Worm (Caenorhabditis elegans) whole organism, L2 larva: ENCODE results near the gene sir-2.3.

Experiments used
- F13H6.1 ChIP-seq: sonication (generic microtip); optimal IDR thresholded peaks from 2 replicates; lab custom pipeline; 2016; ENCODE audit warnings: missing genetic modification characterization, missing compliant biosample characterization
- R02D3.7 ChIP-seq: fragments of 150-350 bp; optimal IDR thresholded peaks from 2 replicates; lab custom pipeline; 2014; ENCODE audit warnings: missing biosample characterization, missing genetic modification characterization
- Y55F3AM.14 ChIP-seq: fragments of 200-800 bp; sonication (Bioruptor generic); optimal IDR thresholded peaks from 2 replicates; lab custom pipeline; 2018; ENCODE audit warnings: mild to moderate bottlenecking, missing genetic modification characterization, missing compliant biosample characterization
- alr-1 ChIP-seq: fragments of 150-350 bp; optimal IDR thresholded peaks from 2 replicates; lab custom pipeline; 2014; ENCODE audit warnings: missing biosample characterization, missing genetic modification characterization
- aly-2 ChIP-seq: fragments of 150-350 bp; optimal IDR thresholded peaks from 2 replicates; lab custom pipeline; 2014; ENCODE audit warnings: missing biosample characterization, missing genetic modification characterization
- ceh-16 ChIP-seq: fragments of 150-350 bp; optimal IDR thresholded peaks from 2 replicates; lab custom pipeline; 2014; ENCODE audit warnings: missing biosample characterization, missing genetic modification characterization
- ceh-82 ChIP-seq: fragments of 150-350 bp; optimal IDR thresholded peaks from 2 replicates; lab custom pipeline; 2014; ENCODE audit warnings: missing biosample characterization, missing genetic modification characterization
- crh-2 ChIP-seq: sonication (generic microtip); optimal IDR thresholded peaks from 2 replicates; lab custom pipeline; 2017; ENCODE audit warnings: missing biosample characterization, missing genetic modification characterization
- egl-27 ChIP-seq: sonication (generic microtip); optimal IDR thresholded peaks from 3 replicates; lab custom pipeline; 2017; ENCODE audit warnings: missing biosample characterization, missing genetic modification reagents, missing genetic modification characterization
- fos-1 ChIP-seq: fragments of 150-350 bp; optimal IDR thresholded peaks from 2 replicates; lab custom pipeline; 2014; ENCODE audit warnings: missing biosample characterization, missing genetic modification characterization
- gmeb-1 ChIP-seq: fragments of 150-350 bp; optimal IDR thresholded peaks from 2 replicates; lab custom pipeline; 2014; ENCODE audit warnings: missing biosample characterization, missing genetic modification characterization
- lin-11 ChIP-seq: fragments of 150-350 bp; sonication (generic microtip); optimal IDR thresholded peaks from 2 replicates; lab custom pipeline; 2014; ENCODE audit warnings: missing biosample characterization, missing genetic modification characterization, inconsistent platforms, mixed read lengths
- lin-13 ChIP-seq: fragments of 150-350 bp; optimal IDR thresholded peaks from 2 replicates; lab custom pipeline; 2014; ENCODE audit warnings: missing biosample characterization, missing genetic modification reagents, missing genetic modification characterization
- lsy-2 ChIP-seq, 2 experiments: fragments of 150-350 bp in 1 of 2; sonication (generic microtip) in 1 of 2; optimal IDR thresholded peaks; 2 replicates each; lab custom pipeline; 2014 to 2017; ENCODE audit warnings: missing biosample characterization in 2 of 2, missing genetic modification characterization in 2 of 2
- mab-5 ChIP-seq: fragments of 150-350 bp; optimal IDR thresholded peaks from 2 replicates; lab custom pipeline; 2014; ENCODE audit warnings: missing biosample characterization, missing genetic modification characterization
- mbf-1 ChIP-seq: sonication (generic microtip); optimal IDR thresholded peaks from 2 replicates; lab custom pipeline; 2017; ENCODE audit warnings: missing biosample characterization, missing genetic modification characterization
- mdl-1 ChIP-seq, 2 experiments: fragments of 150-350 bp in 1 of 2; sonication (generic microtip) in 1 of 2; optimal IDR thresholded peaks; 2 replicates each; lab custom pipeline; 2017; ENCODE audit warnings: missing biosample characterization in 2 of 2, missing genetic modification characterization in 2 of 2
- nhr-10 ChIP-seq: sonication (generic microtip); optimal IDR thresholded peaks from 2 replicates; lab custom pipeline; 2017; ENCODE audit warnings: missing biosample characterization, missing genetic modification characterization
- nhr-11 ChIP-seq: fragments of 150-350 bp; optimal IDR thresholded peaks from 2 replicates; lab custom pipeline; 2014; ENCODE audit warnings: missing biosample characterization, missing genetic modification characterization
- nhr-129 ChIP-seq: fragments of 150-350 bp; optimal IDR thresholded peaks from 2 replicates; lab custom pipeline; 2014; ENCODE audit warnings: missing biosample characterization, missing genetic modification characterization
- nhr-21 ChIP-seq: fragments of 150-350 bp; optimal IDR thresholded peaks from 2 replicates; lab custom pipeline; 2014; ENCODE audit warnings: missing biosample characterization, missing genetic modification characterization
- nhr-23 ChIP-seq: fragments of 150-350 bp; optimal IDR thresholded peaks from 2 replicates; lab custom pipeline; 2014; ENCODE audit warnings: missing biosample characterization, missing genetic modification reagents, missing genetic modification characterization
- nhr-237 ChIP-seq: fragments of 150-350 bp; optimal IDR thresholded peaks from 2 replicates; lab custom pipeline; 2014; ENCODE audit warnings: missing biosample characterization, missing genetic modification characterization
- nhr-25 ChIP-seq: fragments of 150-350 bp; sonication (generic microtip); optimal IDR thresholded peaks from 3 replicates; lab custom pipeline; 2014; ENCODE audit warnings: missing biosample characterization, missing genetic modification characterization
- nhr-6 ChIP-seq: fragments of 150-350 bp; optimal IDR thresholded peaks from 2 replicates; lab custom pipeline; 2014; ENCODE audit warnings: missing biosample characterization, missing genetic modification characterization
- peb-1 ChIP-seq: fragments of 150-350 bp; optimal IDR thresholded peaks from 2 replicates; lab custom pipeline; 2014; ENCODE audit warnings: missing biosample characterization, missing genetic modification characterization
- sem-4 ChIP-seq: fragments of 150-350 bp; optimal IDR thresholded peaks from 2 replicates; lab custom pipeline; 2014; ENCODE audit warnings: missing biosample characterization, missing genetic modification reagents, missing genetic modification characterization
- skn-1 ChIP-seq: sonication (generic microtip); optimal IDR thresholded peaks from 2 replicates; lab custom pipeline; 2017; ENCODE audit warnings: missing biosample characterization, missing genetic modification characterization
- sma-3 ChIP-seq: sonication (generic microtip); optimal IDR thresholded peaks from 2 replicates; lab custom pipeline; 2016; ENCODE audit warnings: missing genetic modification reagents, missing genetic modification characterization, missing compliant biosample characterization
- sma-9 ChIP-seq, 2 experiments: fragments of 150-350 bp in 1 of 2; sonication (generic microtip) in 1 of 2; optimal IDR thresholded peaks; 2 replicates each; lab custom pipeline; 2014 to 2016; ENCODE audit warnings: missing genetic modification characterization in 2 of 2, mild to moderate bottlenecking in 1 of 2, missing biosample characterization in 1 of 2, missing compliant biosample characterization in 1 of 2, missing genetic modification reagents in 1 of 2, moderate library complexity in 1 of 2
- snpc-4 ChIP-seq: fragments of 150-350 bp; optimal IDR thresholded peaks from 2 replicates; lab custom pipeline; 2014; ENCODE audit warnings: missing biosample characterization, missing genetic modification characterization
- unc-39 ChIP-seq: fragments of 150-350 bp; optimal IDR thresholded peaks from 2 replicates; lab custom pipeline; 2014; ENCODE audit warnings: missing biosample characterization, missing genetic modification characterization
- unc-55 ChIP-seq: fragments of 150-350 bp; sonication (generic microtip); optimal IDR thresholded peaks from 3 replicates; lab custom pipeline; 2014; ENCODE audit warnings: missing biosample characterization, missing genetic modification reagents, missing genetic modification characterization
- unc-62 ChIP-seq: fragments of 150-350 bp; optimal IDR thresholded peaks from 2 replicates; lab custom pipeline; 2014; ENCODE audit warnings: missing biosample characterization, missing genetic modification reagents, missing genetic modification characterization
- zag-1 ChIP-seq: fragments of 150-350 bp; optimal IDR thresholded peaks from 2 replicates; lab custom pipeline; 2014; ENCODE audit warnings: missing biosample characterization, missing genetic modification characterization
- ztf-1 ChIP-seq: fragments of 200-800 bp; sonication (Bioruptor generic); conservative IDR thresholded peaks from 2 replicates; pipeline ENCODE4 v1.3.6; 2022; ENCODE audit warnings: missing genetic modification characterization, missing compliant biosample characterization
- ztf-11 ChIP-seq: sonication (generic microtip); optimal IDR thresholded peaks from 2 replicates; lab custom pipeline; 2017; ENCODE audit warnings: missing biosample characterization, missing genetic modification characterization
- ztf-4 ChIP-seq: fragments of 150-350 bp; optimal IDR thresholded peaks from 2 replicates; lab custom pipeline; 2014; ENCODE audit warnings: missing biosample characterization, missing genetic modification characterization

sir-2.3 gene

DNA sequence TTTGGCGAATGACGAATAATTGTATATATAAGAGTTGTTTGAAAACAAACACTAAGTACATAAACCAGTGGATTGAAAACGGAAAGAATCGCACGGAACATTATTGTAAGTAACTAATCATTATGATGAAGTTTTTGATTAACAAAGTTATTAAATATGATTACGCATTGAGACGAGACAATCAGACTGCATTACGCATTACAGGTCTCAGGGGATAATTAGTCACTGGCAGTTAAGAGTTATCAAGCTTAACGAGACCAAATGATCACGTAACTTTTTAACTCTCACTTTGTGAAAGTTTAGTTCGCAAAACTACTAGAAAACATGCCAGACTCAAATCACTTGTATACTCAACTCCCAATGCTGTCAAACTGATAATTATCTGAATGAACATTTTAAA lies 28.1 kb upstream of the sir-2.3 start, which contains the start of gene srd-42:
Gene srd-42 (minus strand): TSS at position 101 of the 400 bp plus-strand sequence.
- TF ChIP-seq gmeb-1 (tag; lab: Kevin White, UChicago) (no peak), R02D3.7 (no peak), F13H6.1 (tag; lab: Kevin White, UChicago) (no peak), crh-2 (tag; lab: Kevin White, UChicago) (no peak), skn-1 (no peak), sma-3 (no peak), nhr-237 (no peak), nhr-23 (no peak), mbf-1 (tag; lab: Kevin White, UChicago) (no peak), fos-1 (tag; lab: Kevin White, UChicago) (no peak), mdl-1 (tag; optimal IDR thresholded peaks at IDR 0.05; lab: Kevin White, UChicago) (no peak), unc-39 (no peak), mab-5 (tag; lab: Kevin White, UChicago) (no peak), snpc-4 (tag; lab: Kevin White, UChicago) (no peak)

DNA sequence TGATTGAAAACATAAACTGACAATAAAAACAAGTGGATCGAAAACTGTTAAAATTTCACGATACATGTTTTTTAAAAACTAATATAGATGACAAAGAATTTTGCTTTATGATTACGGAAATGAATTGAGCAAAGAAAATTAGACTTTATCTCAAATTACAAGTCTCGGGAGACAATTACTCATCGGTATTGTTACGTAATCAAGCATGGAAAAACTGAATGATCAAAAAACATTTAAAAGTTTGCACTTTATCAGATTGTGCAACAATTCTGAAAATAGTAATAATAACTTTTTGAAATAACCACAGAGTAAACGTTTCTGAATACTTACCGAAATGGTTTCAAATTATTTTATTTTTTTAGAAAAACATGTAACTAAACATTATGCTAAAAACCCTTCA lies 25.7 kb upstream of the sir-2.3 start, which contains the start of gene srd-43:
Gene srd-43 (minus strand): TSS at position 66 of the 400 bp plus-strand sequence.
- TF ChIP-seq nhr-25 (tag; lab: Kevin White, UChicago) (no peak), ztf-11 (tag; lab: Kevin White, UChicago) (no peak), gmeb-1 (tag; lab: Kevin White, UChicago) (no peak), mab-5 (tag; lab: Kevin White, UChicago) (no peak)

ce11 chrX:13306869-13307446 lies 24.5 kb upstream of the sir-2.3 start:
- peak; percentile 65 for TF ChIP-seq gmeb-1 (tag; lab: Kevin White, UChicago)
- peak; percentile 89 for TF ChIP-seq sma-9 (GFP tag; optimal IDR thresholded peaks at IDR 0.05; lab: Kevin White, UChicago)
- TF ChIP-seq sma-9 (tag; optimal IDR thresholded peaks at IDR 0.05; lab: Kevin White, UChicago), result no peak
- TF ChIP-seq crh-2 (tag; lab: Kevin White, UChicago), result peak; percentile 89
- no peak for TF ChIP-seq nhr-11 (tag; lab: Kevin White, UChicago)
- TF ChIP-seq sma-3, result peak; percentile 75
- TF ChIP-seq lin-13 (GFP tag; lab: Kevin White, UChicago), result peak; percentile 75
- TF ChIP-seq lin-11 (tag; lab: Kevin White, UChicago), result peak; percentile 83
- peak; percentile 73 for TF ChIP-seq nhr-6 (tag; lab: Kevin White, UChicago)
- peak; percentile 77 for TF ChIP-seq egl-27
- TF ChIP-seq zag-1 (tag; lab: Kevin White, UChicago), result peak; percentile 65
- TF ChIP-seq nhr-129 (tag; lab: Kevin White, UChicago), result peak; percentile 93
- TF ChIP-seq nhr-237, result no peak
- TF ChIP-seq mab-5 (tag; lab: Kevin White, UChicago), result peak; percentile 73
- TF ChIP-seq unc-55, result peak; percentile 90
- no peak for TF ChIP-seq nhr-25 (tag; lab: Kevin White, UChicago)
- peak; percentile 21 for TF ChIP-seq snpc-4 (tag; lab: Kevin White, UChicago)
- no peak for TF ChIP-seq ztf-1 (GFP tag; lab: Robert Waterston, UW)
- peak in 1 of 2 experiments; percentile 58 for TF ChIP-seq lsy-2 (tag; optimal IDR thresholded peaks at IDR 0.05; lab: Kevin White, UChicago)
- peak; percentile 89 for TF ChIP-seq nhr-21 (tag; lab: Kevin White, UChicago)
- TF ChIP-seq mdl-1 (tag; optimal IDR thresholded peaks at IDR 0.05; lab: Kevin White, UChicago), result peak in 1 of 2 experiments; percentile 57
- peak; percentile 36 for TF ChIP-seq ceh-16 (tag; lab: Kevin White, UChicago)
- peak; percentile 75 for TF ChIP-seq F13H6.1 (tag; lab: Kevin White, UChicago)
- TF ChIP-seq mbf-1 (tag; lab: Kevin White, UChicago), result peak; percentile 30
- TF ChIP-seq aly-2 (tag; lab: Kevin White, UChicago), result no peak
- peak; percentile 73 for TF ChIP-seq Y55F3AM.14
- peak; percentile 87 for TF ChIP-seq fos-1 (tag; lab: Kevin White, UChicago)
- no peak for TF ChIP-seq nhr-23
- TF ChIP-seq ceh-82, result peak; percentile 53
- peak; percentile 43 for TF ChIP-seq ztf-4 (tag; lab: Kevin White, UChicago)

- no peak for TF ChIP-seq ceh-16 (tag; lab: Kevin White, UChicago)
- TF ChIP-seq unc-55, result peak; percentile 14
- TF ChIP-seq ceh-82, result no peak
Measured at ce11 chrX:13307852-13308251, 23.6 kb upstream of the sir-2.3 start.

- TF ChIP-seq nhr-23, result no peak
- TF ChIP-seq sem-4, result no peak
- TF ChIP-seq alr-1 (tag; lab: Kevin White, UChicago), result no peak
- no peak for TF ChIP-seq F13H6.1 (tag; lab: Kevin White, UChicago)
- TF ChIP-seq nhr-10 (tag; lab: Kevin White, UChicago), result no peak
- TF ChIP-seq nhr-237, result no peak
- TF ChIP-seq R02D3.7, result no peak
- TF ChIP-seq unc-62 (GFP tag; lab: Kevin White, UChicago), result no peak
- TF ChIP-seq mbf-1 (tag; lab: Kevin White, UChicago), result no peak
- TF ChIP-seq nhr-6 (tag; lab: Kevin White, UChicago), result no peak
- no peak for TF ChIP-seq nhr-11 (tag; lab: Kevin White, UChicago)
- TF ChIP-seq Y55F3AM.14, result no peak
- no peak for TF ChIP-seq sma-3
- TF ChIP-seq nhr-129 (tag; lab: Kevin White, UChicago), result no peak
- TF ChIP-seq sma-9 (GFP tag; optimal IDR thresholded peaks at IDR 0.05; lab: Kevin White, UChicago), result no peak
- TF ChIP-seq sma-9 (tag; optimal IDR thresholded peaks at IDR 0.05; lab: Kevin White, UChicago), result no peak
- no peak for TF ChIP-seq peb-1 (tag; lab: Kevin White, UChicago)
- no peak for TF ChIP-seq snpc-4 (tag; lab: Kevin White, UChicago)
- no peak for TF ChIP-seq aly-2 (tag; lab: Kevin White, UChicago)
Measured at ce11 chrX:13308745-13309144, 22.7 kb upstream of the sir-2.3 start, which contains the start of gene srxa-8. Gene srxa-8, minus strand, starts transcription at chrX:13308845.
